Worm (Caenorhabditis elegans) whole organism, young adult: Measurements from ENCODE around the gene cpsf-4.

Experiments
- C06A6.2 ChIP-seq: fragments of 200-800 bp; sonication (Bioruptor generic); conservative IDR thresholded peaks from 2 replicates; pipeline ENCODE4 v1.3.6; 2022; ENCODE audit warnings: missing genetic modification characterization, missing compliant biosample characterization
- D2030.7 ChIP-seq: fragments of 200-800 bp; sonication (Bioruptor generic); IDR thresholded peaks from 2 replicates; pipeline ENCODE4 v1.3.6; 2022; ENCODE audit warnings: missing genetic modification reagents, missing genetic modification characterization, missing compliant biosample characterization
- F22D6.2 ChIP-seq: sonication (generic microtip); optimal IDR thresholded peaks from 2 replicates; lab custom pipeline; 2016; ENCODE audit warnings: mild to moderate bottlenecking, missing genetic modification characterization, missing compliant biosample characterization
- F33H1.4 ChIP-seq: fragments of 200-800 bp; sonication (Bioruptor generic); IDR thresholded peaks from 2 replicates; pipeline ENCODE4 v1.3.6; 2022; ENCODE audit warnings: missing genetic modification reagents, missing genetic modification characterization, missing compliant biosample characterization
- F49E8.2 ChIP-seq: sonication (generic microtip); optimal IDR thresholded peaks from 3 replicates; lab custom pipeline; 2017; ENCODE audit warnings: missing genetic modification characterization, mild to moderate bottlenecking, missing compliant biosample characterization, antibody characterized with exemption, moderate library complexity; ENCODE audit not compliant: insufficient read depth
- F55B11.4 ChIP-seq: sonication (generic microtip); optimal IDR thresholded peaks from 2 replicates; lab custom pipeline; 2016; ENCODE audit warnings: missing compliant biosample characterization, missing genetic modification characterization, borderline replicate concordance; ENCODE audit not compliant: insufficient read depth
- K12H6.12 ChIP-seq: fragments of 200-800 bp; sonication (Bioruptor generic); optimal IDR thresholded peaks from 2 replicates; lab custom pipeline; 2018; ENCODE audit warnings: mild to moderate bottlenecking, missing genetic modification characterization, missing compliant biosample characterization
- Y53G8AR.9 ChIP-seq: fragments of 200-800 bp; sonication (Bioruptor generic); conservative IDR thresholded peaks from 2 replicates; pipeline ENCODE4 v1.3.6; 2022; ENCODE audit warnings: missing genetic modification reagents, missing genetic modification characterization, missing compliant biosample characterization
- Y95B8A.8 ChIP-seq: fragments of 200-800 bp; sonication (Bioruptor generic); IDR thresholded peaks from 2 replicates; pipeline ENCODE4 v1.3.6; 2022; ENCODE audit warnings: missing genetic modification reagents, missing genetic modification characterization, missing compliant biosample characterization
- aptf-2 ChIP-seq: fragments of 200-800 bp; sonication (Bioruptor generic); conservative IDR thresholded peaks from 2 replicates; pipeline ENCODE4 v1.3.6; 2022; ENCODE audit warnings: missing genetic modification reagents, missing genetic modification characterization, missing compliant biosample characterization
- attf-3 ChIP-seq: fragments of 200-800 bp; sonication (Bioruptor generic); conservative IDR thresholded peaks from 2 replicates; pipeline ENCODE4 v1.3.6; 2022; ENCODE audit warnings: missing genetic modification reagents, missing genetic modification characterization, missing compliant biosample characterization
- bed-1 ChIP-seq: fragments of 200-800 bp; sonication (Bioruptor generic); IDR thresholded peaks from 2 replicates; pipeline ENCODE4 v1.3.6; 2022; ENCODE audit warnings: missing genetic modification reagents, missing genetic modification characterization, missing compliant biosample characterization
- bed-2 ChIP-seq: fragments of 200-800 bp; sonication (Bioruptor generic); IDR thresholded peaks from 2 replicates; pipeline ENCODE4 v1.3.6; 2022; ENCODE audit warnings: missing genetic modification reagents, missing genetic modification characterization, missing compliant biosample characterization
- ccch-3 ChIP-seq: fragments of 200-800 bp; sonication (Bioruptor generic); optimal IDR thresholded peaks from 2 replicates; lab custom pipeline; 2018; ENCODE audit warnings: mild to moderate bottlenecking, missing genetic modification characterization, missing compliant biosample characterization
- cebp-1 ChIP-seq, 2 experiments: fragments of 200-800 bp in 1 of 2; sonication (Bioruptor generic) in 1 of 2; sonication (generic microtip) in 1 of 2; IDR thresholded peaks in 1 of 2; optimal IDR thresholded peaks in 1 of 2; 2 replicates each; pipeline versions ENCODE4 v1.3.6 to Lab custom; 2017 to 2022; ENCODE audit warnings: missing compliant biosample characterization in 2 of 2, missing genetic modification characterization in 2 of 2, mild to moderate bottlenecking in 1 of 2, missing genetic modification reagents in 1 of 2, moderate library complexity in 1 of 2
- cebp-2 ChIP-seq: fragments of 200-800 bp; sonication (Bioruptor generic); IDR thresholded peaks from 2 replicates; pipeline ENCODE4 v1.3.6; 2022; ENCODE audit warnings: missing genetic modification characterization, missing compliant biosample characterization
- ceh-40 ChIP-seq: fragments of 200-800 bp; sonication (Bioruptor generic); IDR thresholded peaks from 2 replicates; pipeline ENCODE4 v1.3.6; 2022; ENCODE audit warnings: missing genetic modification characterization, missing compliant biosample characterization
- ceh-91 ChIP-seq: fragments of 200-800 bp; sonication (Bioruptor generic); IDR thresholded peaks from 2 replicates; pipeline ENCODE4 v1.3.6; 2022; ENCODE audit warnings: missing genetic modification reagents, missing genetic modification characterization, missing compliant biosample characterization
- die-1 ChIP-seq: sonication (generic microtip); optimal IDR thresholded peaks from 2 replicates; lab custom pipeline; 2016; ENCODE audit warnings: missing genotype, mild to moderate bottlenecking, missing genetic modification characterization, missing compliant biosample characterization
- fkh-3 ChIP-seq: sonication (generic microtip); optimal IDR thresholded peaks from 2 replicates; lab custom pipeline; 2016; ENCODE audit warnings: mild to moderate bottlenecking, missing genetic modification characterization, missing compliant biosample characterization
- him-1 ChIP-seq: sonication (generic microtip); optimal IDR thresholded peaks from 2 replicates; lab custom pipeline; 2016; ENCODE audit warnings: missing genotype, missing genetic modification reagents, missing genetic modification characterization, missing compliant biosample characterization
- hrde-1 ChIP-seq: sonication (generic microtip); optimal IDR thresholded peaks from 2 replicates; lab custom pipeline; 2016; ENCODE audit warnings: missing genetic modification characterization, mild to moderate bottlenecking, missing compliant biosample characterization, moderate library complexity, missing genotype, missing genetic modification reagents, borderline replicate concordance
- lin-26 ChIP-seq: fragments of 200-800 bp; sonication (Bioruptor generic); IDR thresholded peaks from 2 replicates; pipeline ENCODE4 v1.3.6; 2022; ENCODE audit warnings: missing genetic modification reagents, missing genetic modification characterization, missing compliant biosample characterization
- lsl-1 ChIP-seq: fragments of 200-800 bp; sonication (Bioruptor generic); optimal IDR thresholded peaks from 2 replicates; lab custom pipeline; 2018; ENCODE audit warnings: mild to moderate bottlenecking, missing genetic modification characterization, moderate library complexity, missing compliant biosample characterization
- madf-6 ChIP-seq: fragments of 200-800 bp; sonication (Bioruptor generic); IDR thresholded peaks from 2 replicates; pipeline ENCODE4 v1.3.6; 2022; ENCODE audit warnings: missing genetic modification reagents, missing genetic modification characterization, missing compliant biosample characterization
- madf-8 ChIP-seq: fragments of 200-800 bp; sonication (Bioruptor generic); conservative IDR thresholded peaks from 2 replicates; pipeline ENCODE4 v1.3.6; 2022; ENCODE audit warnings: missing genetic modification reagents, missing genetic modification characterization, missing compliant biosample characterization
- mes-4 ChIP-seq: sonication (generic microtip); optimal IDR thresholded peaks from 2 replicates; lab custom pipeline; 2016; ENCODE audit warnings: missing genotype, missing genetic modification characterization, missing compliant biosample characterization
- nhr-179 ChIP-seq: sonication (generic microtip); optimal IDR thresholded peaks from 2 replicates; lab custom pipeline; 2016; ENCODE audit warnings: mild to moderate bottlenecking, missing genetic modification characterization, missing compliant biosample characterization
- nhr-27 ChIP-seq: fragments of 200-800 bp; sonication (Bioruptor generic); optimal IDR thresholded peaks from 2 replicates; lab custom pipeline; 2018; ENCODE audit warnings: mild to moderate bottlenecking, missing genetic modification characterization, moderate library complexity, missing compliant biosample characterization
- nhr-80 ChIP-seq: sonication (generic microtip); optimal IDR thresholded peaks from 2 replicates; lab custom pipeline; 2016; ENCODE audit warnings: missing genetic modification characterization, missing compliant biosample characterization
- pbrm-1 ChIP-seq: fragments of 200-800 bp; sonication (Bioruptor generic); IDR thresholded peaks from 2 replicates; pipeline ENCODE4 v1.3.6; 2022; ENCODE audit warnings: missing genetic modification reagents, missing genetic modification characterization, missing compliant biosample characterization
- rpc-1 ChIP-seq, 2 experiments: fragments of 150-350 bp in 1 of 2; sonication (generic microtip) in 1 of 2; optimal IDR thresholded peaks; 2 replicates each; lab custom pipeline; 2014 to 2018; ENCODE audit warnings: missing biosample characterization in 1 of 2, missing genetic modification characterization in 1 of 2, missing genetic modification reagents in 1 of 2, missing genotype in 1 of 2
- sea-2 ChIP-seq: fragments of 200-800 bp; sonication (Bioruptor generic); IDR thresholded peaks from 2 replicates; pipeline ENCODE4 v1.3.6; 2022; ENCODE audit warnings: missing genetic modification characterization, missing compliant biosample characterization
- somi-1 ChIP-seq: fragments of 200-800 bp; sonication (Bioruptor generic); optimal IDR thresholded peaks from 2 replicates; lab custom pipeline; 2018; ENCODE audit warnings: mild to moderate bottlenecking, missing genetic modification characterization, missing compliant biosample characterization
- sptf-2 ChIP-seq: fragments of 200-800 bp; sonication (Bioruptor generic); optimal IDR thresholded peaks from 2 replicates; lab custom pipeline; 2018; ENCODE audit warnings: mild to moderate bottlenecking, missing genetic modification characterization, missing compliant biosample characterization
- tlf-1 ChIP-seq: fragments of 200-800 bp; sonication (Bioruptor generic); optimal IDR thresholded peaks from 2 replicates; lab custom pipeline; 2018; ENCODE audit warnings: mild to moderate bottlenecking, missing genetic modification characterization, missing compliant biosample characterization
- unc-62 ChIP-seq: fragments of 150-350 bp; optimal IDR thresholded peaks from 2 replicates; lab custom pipeline; 2014; ENCODE audit warnings: missing biosample characterization, missing genetic modification reagents, missing genetic modification characterization
- xnd-1 ChIP-seq: sonication (generic microtip); optimal IDR thresholded peaks from 2 replicates; lab custom pipeline; 2016; ENCODE audit warnings: missing genotype, missing genetic modification reagents, missing genetic modification characterization, missing compliant biosample characterization
- ztf-18 ChIP-seq: sonication (generic microtip); optimal IDR thresholded peaks from 2 replicates; lab custom pipeline; 2016; ENCODE audit warnings: missing genotype, mild to moderate bottlenecking, missing genetic modification characterization, missing compliant biosample characterization

cpsf-4 gene

ce11 chrIV:12129204-12129603 lies 36.0 kb upstream of the cpsf-4 start, which contains the start of gene lin-24:
TSS of gene lin-24 (plus strand) at chrIV:12129504.
- TF ChIP-seq tlf-1 (GFP tag; lab: Kevin White, UChicago), result no peak
- TF ChIP-seq unc-62 (GFP tag; lab: Kevin White, UChicago), result no peak
- TF ChIP-seq pbrm-1 (GFP tag; lab: Robert Waterston, UW), result no peak
- TF ChIP-seq him-1, result no peak
- TF ChIP-seq C06A6.2 (GFP tag; lab: Robert Waterston, UW), result no peak
- TF ChIP-seq madf-8 (GFP tag; lab: Robert Waterston, UW), result no peak
- TF ChIP-seq Y95B8A.8 (GFP tag; lab: Robert Waterston, UW), result no peak
- TF ChIP-seq K12H6.12, result no peak

ce11 chrIV:12128708-12129107 lies 35.5 kb upstream of the cpsf-4 start:
- peak; percentile 67 for TF ChIP-seq nhr-80 (tag; lab: Kevin White, UChicago)
- 0 out of 2 replicates have a peak, but pooled peaks have one; percentile 10 for TF ChIP-seq cebp-2
- no peak for TF ChIP-seq cebp-1 (GFP tag; IDR thresholded peaks at IDR 0.05; lab: Robert Waterston, UW)
- peak; percentile 6 for TF ChIP-seq cebp-1 (tag; optimal IDR thresholded peaks at IDR 0.05; lab: Kevin White, UChicago)
- no peak for TF ChIP-seq somi-1 (GFP tag; lab: Kevin White, UChicago)
- no peak for TF ChIP-seq ztf-18 (tag; lab: Kevin White, UChicago)

ce11 chrIV:12127838-12128237 lies 34.6 kb upstream of the cpsf-4 start:
- no peak for TF ChIP-seq somi-1 (GFP tag; lab: Kevin White, UChicago)
- TF ChIP-seq cebp-1 (GFP tag; IDR thresholded peaks at IDR 0.05; lab: Robert Waterston, UW), result 0 out of 2 replicates have a peak, but pooled peaks have one; percentile 24
- TF ChIP-seq cebp-1 (tag; optimal IDR thresholded peaks at IDR 0.05; lab: Kevin White, UChicago), result peak; percentile 59
- 0 out of 2 replicates have a peak, but pooled peaks have one; percentile 41 for TF ChIP-seq cebp-2

ce11 chrIV:12126740-12127472 lies 33.7 kb upstream of the cpsf-4 start:
- TF ChIP-seq Y53G8AR.9, result no peak
- TF ChIP-seq madf-6 (GFP tag; lab: Robert Waterston, UW), result peak; percentile 74
- no peak for TF ChIP-seq sea-2
- no peak for TF ChIP-seq ceh-91 (GFP tag; lab: Robert Waterston, UW)
- TF ChIP-seq xnd-1 (tag; lab: Kevin White, UChicago), result peak; percentile 67
- no peak for TF ChIP-seq lin-26 (GFP tag; lab: Robert Waterston, UW)
- no peak for TF ChIP-seq hrde-1
- peak; percentile 83 for TF ChIP-seq F33H1.4 (GFP tag; lab: Robert Waterston, UW)
- TF ChIP-seq sptf-2, result no peak
- no peak for TF ChIP-seq fkh-3 (tag; lab: Kevin White, UChicago)
- peak; percentile 30 for TF ChIP-seq him-1
- no peak for TF ChIP-seq bed-1 (GFP tag; lab: Robert Waterston, UW)
- no peak for TF ChIP-seq F55B11.4 (tag; lab: Kevin White, UChicago)
- TF ChIP-seq ceh-40 (GFP tag; lab: Robert Waterston, UW), result no peak
- no peak for TF ChIP-seq bed-2
- no peak for TF ChIP-seq F22D6.2 (tag; lab: Kevin White, UChicago)
- no peak for TF ChIP-seq die-1
- no peak for TF ChIP-seq unc-62 (GFP tag; lab: Kevin White, UChicago)
- no peak for TF ChIP-seq aptf-2 (GFP tag; lab: Robert Waterston, UW)
- TF ChIP-seq F49E8.2 (tag; lab: Kevin White, UChicago), result peak; percentile 18
- TF ChIP-seq ccch-3 (GFP tag; lab: Kevin White, UChicago), result no peak
- TF ChIP-seq mes-4 (tag; lab: Kevin White, UChicago), result no peak
- no peak for TF ChIP-seq C06A6.2 (GFP tag; lab: Robert Waterston, UW)
- no peak for TF ChIP-seq nhr-27 (tag; lab: Kevin White, UChicago)
- TF ChIP-seq rpc-1 (optimal IDR thresholded peaks at IDR 0.05; lab: Kevin White, UChicago), result no peak
- no peak for TF ChIP-seq rpc-1 (tag; optimal IDR thresholded peaks at IDR 0.05; lab: Kevin White, UChicago)
- peak; percentile 43; the same call in 1 of the 2 replicates for TF ChIP-seq madf-8 (GFP tag; lab: Robert Waterston, UW)
- TF ChIP-seq attf-3, result no peak
- peak; percentile 33; the same call in 1 of the 2 replicates for TF ChIP-seq D2030.7 (GFP tag; lab: Robert Waterston, UW)
- no peak for TF ChIP-seq nhr-179 (tag; lab: Kevin White, UChicago)
- TF ChIP-seq lsl-1 (GFP tag; lab: Kevin White, UChicago), result peak; percentile 90
- TF ChIP-seq, all 124 proteins: peak for 8
